Worm (Caenorhabditis elegans): ENCODE data around the gene acl-6.

Gene acl-6

ce11 chrV:5477719-5478118, 44.5 kb downstream of the acl-6 start:
- no peak for TF ChIP-seq T07F8.4 (tag; optimal IDR thresholded peaks at IDR 0.05)
- TF ChIP-seq ztf-22 (GFP tag; optimal IDR thresholded peaks at IDR 0.05): no peak
- TF ChIP-seq madf-3 (GFP tag; IDR thresholded peaks at IDR 0.05): no peak
- TF ChIP-seq ztf-6 (GFP tag; IDR thresholded peaks at IDR 0.05): no peak
- no peak for TF ChIP-seq bed-2 (GFP tag; IDR thresholded peaks at IDR 0.05)

DNA sequence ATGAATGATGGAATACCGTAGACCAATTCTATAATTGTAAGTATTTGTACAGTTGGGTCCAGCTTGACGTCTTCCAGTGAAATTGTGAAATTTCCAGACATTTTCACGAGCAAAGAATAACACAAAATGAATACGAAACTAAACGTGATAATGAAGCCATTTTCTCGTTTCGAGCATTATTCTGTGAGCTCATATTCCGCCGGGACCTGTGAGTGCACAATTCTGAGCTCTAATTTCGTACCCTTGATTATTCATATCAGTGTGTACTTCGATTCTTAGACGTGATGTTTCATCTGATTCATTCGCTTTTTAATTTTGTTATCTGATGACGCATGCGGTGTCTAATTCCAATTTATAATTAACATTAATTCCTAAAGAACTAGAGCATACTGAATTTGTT, 49.1 kb downstream of the acl-6 start, which contains the start of gene srg-66:
Gene srg-66 (minus strand): TSS at position 101 of the 400 bp plus-strand sequence.
- no peak for TF ChIP-seq F23B12.7 (tag; optimal IDR thresholded peaks at IDR 0.05; ENCODE audit: insufficient read depth)
- TF ChIP-seq F57A8.1 (GFP tag; optimal IDR thresholded peaks at IDR 0.05): no peak
- no peak for TF ChIP-seq Y79H2A.3 (GFP tag; conservative IDR thresholded peaks at IDR 0.05)
- no peak for TF ChIP-seq fkh-3 (tag; optimal IDR thresholded peaks at IDR 0.05)
- TF ChIP-seq ztf-28 (GFP tag; IDR thresholded peaks at IDR 0.05): no peak
- TF ChIP-seq dpff-1 (tag; optimal IDR thresholded peaks at IDR 0.05): no peak
- no peak for TF ChIP-seq athp-1 (tag; optimal IDR thresholded peaks at IDR 0.05)

- TF ChIP-seq ceh-79 (tag; optimal IDR thresholded peaks at IDR 0.05): no peak
- no peak for TF ChIP-seq Y56A3A.18 (GFP tag; IDR thresholded peaks at IDR 0.05)
- no peak for TF ChIP-seq rec-8 (tag; optimal IDR thresholded peaks at IDR 0.05)
- no peak for TF ChIP-seq bed-1 (GFP tag; IDR thresholded peaks at IDR 0.05)
- no peak for TF ChIP-seq B0035.1 (tag; optimal IDR thresholded peaks at IDR 0.05)
- TF ChIP-seq ztf-3 (GFP tag; optimal IDR thresholded peaks at IDR 0.05): no peak
- TF ChIP-seq tlf-1 (GFP tag; optimal IDR thresholded peaks at IDR 0.05): no peak
- no peak for TF ChIP-seq tbp1 (GFP tag; optimal IDR thresholded peaks at IDR 0.05)
- no peak for TF ChIP-seq ama-1 (optimal IDR thresholded peaks at IDR 0.05)
- TF ChIP-seq ama-1 (GFP tag; optimal IDR thresholded peaks at IDR 0.05): no peak
- TF ChIP-seq aptf-2 (GFP tag; conservative IDR thresholded peaks at IDR 0.05): no peak
- no peak for TF ChIP-seq ets-4 (GFP tag; optimal IDR thresholded peaks at IDR 0.05)
- TF ChIP-seq nhr-120 (GFP tag; IDR thresholded peaks at IDR 0.05): no peak
Measured at ce11 chrV:5484866-5485265, 51.7 kb downstream of the acl-6 start, which contains the start of gene srg-65. Gene srg-65, minus strand, starts transcription at chrV:5484966.
